Worm (Caenorhabditis elegans) whole organism, late embryonic: ENCODE data around the gene F18A11.5.

Experiments
- C08G9.2 ChIP-seq: sonication (generic microtip); optimal IDR thresholded peaks from 2 replicates; lab custom pipeline; 2016; ENCODE audit warnings: mild to moderate bottlenecking, missing genetic modification characterization, moderate library complexity, missing compliant biosample characterization
- C38D4.7 ChIP-seq: fragments of 200-800 bp; sonication (Bioruptor generic); optimal IDR thresholded peaks from 2 replicates; lab custom pipeline; 2018; ENCODE audit warnings: mild to moderate bottlenecking, missing genetic modification characterization, moderate library complexity, missing compliant biosample characterization
- F13H6.1 ChIP-seq: sonication (generic microtip); optimal IDR thresholded peaks from 2 replicates; lab custom pipeline; 2016; ENCODE audit warnings: missing genetic modification characterization, missing compliant biosample characterization
- K02D7.2 ChIP-seq: sonication (generic microtip); optimal IDR thresholded peaks from 2 replicates; lab custom pipeline; 2017; ENCODE audit warnings: mild to moderate bottlenecking, missing genetic modification characterization, missing compliant biosample characterization
- K09A11.1 ChIP-seq: sonication (generic microtip); optimal IDR thresholded peaks from 2 replicates; lab custom pipeline; 2017; ENCODE audit warnings: antibody characterized with exemption, mild to moderate bottlenecking, missing genetic modification characterization, missing compliant biosample characterization; ENCODE audit not compliant: insufficient read depth
- Y22D7AL.16 ChIP-seq: sonication (generic microtip); optimal IDR thresholded peaks from 2 replicates; lab custom pipeline; 2016; ENCODE audit warnings: missing genetic modification characterization, missing compliant biosample characterization
- ama-1 ChIP-seq: fragments of 150-350 bp; optimal IDR thresholded peaks from 2 replicates; lab custom pipeline; 2014
- ceh-14 ChIP-seq: sonication (generic microtip); optimal IDR thresholded peaks from 2 replicates; lab custom pipeline; 2016; ENCODE audit warnings: missing genotype, missing genetic modification characterization, missing compliant biosample characterization
- ceh-18 ChIP-seq: sonication (generic microtip); optimal IDR thresholded peaks from 2 replicates; lab custom pipeline; 2016; ENCODE audit warnings: missing genetic modification characterization, missing compliant biosample characterization
- ceh-19 ChIP-seq: fragments of 200-800 bp; sonication (Bioruptor generic); optimal IDR thresholded peaks from 2 replicates; lab custom pipeline; 2018; ENCODE audit warnings: mild to moderate bottlenecking, missing genetic modification characterization, missing compliant biosample characterization
- ceh-31 ChIP-seq: sonication (generic microtip); optimal IDR thresholded peaks from 2 replicates; lab custom pipeline; 2016; ENCODE audit warnings: missing genetic modification characterization, missing compliant biosample characterization
- ceh-34 ChIP-seq: sonication (generic microtip); optimal IDR thresholded peaks from 2 replicates; lab custom pipeline; 2016; ENCODE audit warnings: mild to moderate bottlenecking, missing genetic modification characterization, missing compliant biosample characterization
- ceh-6 ChIP-seq: fragments of 200-800 bp; sonication (Bioruptor generic); optimal IDR thresholded peaks from 2 replicates; lab custom pipeline; 2018; ENCODE audit warnings: mild to moderate bottlenecking, missing genetic modification characterization, missing compliant biosample characterization
- dmd-4 ChIP-seq: sonication (generic microtip); optimal IDR thresholded peaks from 2 replicates; lab custom pipeline; 2016; ENCODE audit warnings: borderline replicate concordance, missing genetic modification characterization, missing compliant biosample characterization
- dve-1 ChIP-seq: sonication (generic microtip); optimal IDR thresholded peaks from 2 replicates; lab custom pipeline; 2017; ENCODE audit warnings: antibody characterized with exemption, mild to moderate bottlenecking, missing genetic modification characterization, missing compliant biosample characterization
- elt-2 ChIP-seq: sonication (generic microtip); optimal IDR thresholded peaks from 2 replicates; lab custom pipeline; 2016; ENCODE audit warnings: missing genetic modification reagents, missing genetic modification characterization, missing compliant biosample characterization
- eyg-1 ChIP-seq: sonication (generic microtip); optimal IDR thresholded peaks from 2 replicates; lab custom pipeline; 2016; ENCODE audit warnings: missing genotype, missing genetic modification characterization, missing compliant biosample characterization
- fax-1 ChIP-seq: sonication (generic microtip); optimal IDR thresholded peaks from 2 replicates; lab custom pipeline; 2016; ENCODE audit warnings: missing genotype, missing genetic modification characterization, missing compliant biosample characterization
- fkh-6 ChIP-seq: sonication (generic microtip); optimal IDR thresholded peaks from 2 replicates; lab custom pipeline; 2016; ENCODE audit warnings: missing genetic modification characterization, missing compliant biosample characterization
- hlh-30 ChIP-seq: sonication (generic microtip); optimal IDR thresholded peaks from 2 replicates; lab custom pipeline; 2017; ENCODE audit warnings: antibody characterized with exemption, missing genetic modification characterization, missing compliant biosample characterization; ENCODE audit not compliant: insufficient read depth
- hlh-6 ChIP-seq: sonication (generic microtip); optimal IDR thresholded peaks from 2 replicates; lab custom pipeline; 2016; ENCODE audit warnings: missing genotype, missing genetic modification characterization, missing compliant biosample characterization
- hlh-8 ChIP-seq: sonication (generic microtip); optimal IDR thresholded peaks from 2 replicates; lab custom pipeline; 2016; ENCODE audit warnings: missing genotype, missing genetic modification characterization, missing compliant biosample characterization
- madf-2 ChIP-seq: sonication (generic microtip); optimal IDR thresholded peaks from 2 replicates; lab custom pipeline; 2017; ENCODE audit warnings: missing genetic modification characterization, missing compliant biosample characterization
- mec-3 ChIP-seq: sonication (generic microtip); optimal IDR thresholded peaks from 2 replicates; lab custom pipeline; 2016; ENCODE audit warnings: borderline replicate concordance, missing genetic modification characterization, missing compliant biosample characterization
- nhr-11 ChIP-seq: fragments of 150-350 bp; optimal IDR thresholded peaks from 2 replicates; lab custom pipeline; 2014; ENCODE audit warnings: missing biosample characterization, missing genetic modification characterization
- nhr-232 ChIP-seq: sonication (generic microtip); optimal IDR thresholded peaks from 2 replicates; lab custom pipeline; 2016; ENCODE audit warnings: missing genetic modification characterization, missing compliant biosample characterization
- npax-4 ChIP-seq: sonication (generic microtip); optimal IDR thresholded peaks from 2 replicates; lab custom pipeline; 2016; ENCODE audit warnings: missing genetic modification characterization, missing compliant biosample characterization
- odd-2 ChIP-seq: sonication (generic microtip); optimal IDR thresholded peaks from 2 replicates; lab custom pipeline; 2017; ENCODE audit warnings: antibody characterized with exemption, mild to moderate bottlenecking, missing genetic modification characterization, missing compliant biosample characterization
- pag-3 ChIP-seq: sonication (generic microtip); optimal IDR thresholded peaks from 2 replicates; lab custom pipeline; 2016; ENCODE audit warnings: missing compliant biosample characterization, missing genetic modification characterization, borderline replicate concordance
- pat-9 ChIP-seq: fragments of 200-800 bp; sonication (Bioruptor generic); optimal IDR thresholded peaks from 2 replicates; lab custom pipeline; 2018; ENCODE audit warnings: mild to moderate bottlenecking, missing genetic modification characterization, moderate library complexity, missing compliant biosample characterization
- pax-1 ChIP-seq: fragments of 150-350 bp; optimal IDR thresholded peaks from 2 replicates; lab custom pipeline; 2014; ENCODE audit warnings: missing biosample characterization, missing genetic modification characterization
- pha-2 ChIP-seq: sonication (generic microtip); optimal IDR thresholded peaks from 2 replicates; lab custom pipeline; 2017; ENCODE audit warnings: mild to moderate bottlenecking, missing genetic modification characterization, missing compliant biosample characterization
- pqm-1 ChIP-seq: sonication (generic microtip); optimal IDR thresholded peaks from 2 replicates; lab custom pipeline; 2016; ENCODE audit warnings: missing genetic modification characterization, missing compliant biosample characterization
- pros-1 ChIP-seq: fragments of 150-350 bp; optimal IDR thresholded peaks from 2 replicates; lab custom pipeline; 2014; ENCODE audit warnings: missing biosample characterization, missing genetic modification reagents, missing genetic modification characterization
- ref-2 ChIP-seq: sonication (generic microtip); optimal IDR thresholded peaks from 2 replicates; lab custom pipeline; 2016; ENCODE audit warnings: missing genetic modification characterization, missing compliant biosample characterization
- rnt-1 ChIP-seq: sonication (generic microtip); optimal IDR thresholded peaks from 2 replicates; lab custom pipeline; 2016; ENCODE audit warnings: missing genetic modification characterization, missing compliant biosample characterization
- sox-4 ChIP-seq: sonication (generic microtip); optimal IDR thresholded peaks from 2 replicates; lab custom pipeline; 2017; ENCODE audit warnings: mild to moderate bottlenecking, missing genetic modification characterization, inconsistent platforms, missing compliant biosample characterization
- tbx-2 ChIP-seq: sonication (generic microtip); optimal IDR thresholded peaks from 2 replicates; lab custom pipeline; 2016; ENCODE audit warnings: missing genetic modification characterization, missing compliant biosample characterization
- unc-42 ChIP-seq: sonication (generic microtip); optimal IDR thresholded peaks from 2 replicates; lab custom pipeline; 2016; ENCODE audit warnings: missing genotype, missing genetic modification characterization, missing compliant biosample characterization
- unc-55 ChIP-seq: sonication (generic microtip); optimal IDR thresholded peaks from 2 replicates; lab custom pipeline; 2017; ENCODE audit warnings: missing biosample characterization, missing genetic modification reagents, missing genetic modification characterization

The F18A11.5 gene

ce11 chrII:13030051-13030437 lies 16.0 kb upstream of the F18A11.5 start:
- TF ChIP-seq ama-1 (lab: Kevin White, UChicago), result no peak
- no peak for TF ChIP-seq unc-42 (tag; lab: Kevin White, UChicago)
- peak; percentile 19 for TF ChIP-seq ceh-19 (GFP tag; lab: Kevin White, UChicago)
- TF ChIP-seq ceh-31 (tag; lab: Kevin White, UChicago), result peak; percentile 30
- TF ChIP-seq ceh-34 (tag; lab: Kevin White, UChicago), result peak; percentile 59
- no peak for TF ChIP-seq pat-9 (tag; lab: Kevin White, UChicago)
- no peak for TF ChIP-seq F13H6.1 (tag; lab: Kevin White, UChicago)
- TF ChIP-seq ref-2, result no peak
- TF ChIP-seq dmd-4 (tag; lab: Kevin White, UChicago), result no peak
- TF ChIP-seq hlh-30 (tag; lab: Kevin White, UChicago), result no peak
- TF ChIP-seq eyg-1 (tag; lab: Kevin White, UChicago), result no peak
- no peak for TF ChIP-seq hlh-6 (tag; lab: Kevin White, UChicago)

- no peak for TF ChIP-seq pat-9 (tag; lab: Kevin White, UChicago)
- no peak for TF ChIP-seq mec-3 (tag; lab: Kevin White, UChicago)
- TF ChIP-seq pag-3 (tag; lab: Kevin White, UChicago), result no peak
- peak; percentile 69 for TF ChIP-seq elt-2 (tag; lab: Kevin White, UChicago)
- no peak for TF ChIP-seq C38D4.7
- TF ChIP-seq sox-4, result no peak
- no peak for TF ChIP-seq K09A11.1 (tag; lab: Kevin White, UChicago)
- TF ChIP-seq fkh-6 (tag; lab: Kevin White, UChicago), result no peak
- TF ChIP-seq, all 69 proteins: peak for 1
Measured at ce11 chrII:13029290-13030050, 15.4 kb upstream of the F18A11.5 start.

- TF ChIP-seq fkh-6 (tag; lab: Kevin White, UChicago) (no peak), nhr-232 (no peak), eyg-1 (tag; lab: Kevin White, UChicago) (no peak), ref-2 (no peak), ama-1 (lab: Kevin White, UChicago) (no peak), npax-4 (tag; lab: Kevin White, UChicago) (no peak), tbx-2 (tag; lab: Kevin White, UChicago) (no peak), pros-1 (no peak), odd-2 (tag; lab: Kevin White, UChicago) (no peak), K02D7.2 (tag; lab: Kevin White, UChicago) (no peak), unc-55 (no peak), hlh-6 (tag; lab: Kevin White, UChicago) (no peak), elt-2 (tag; lab: Kevin White, UChicago) (no peak), pha-2 (tag; lab: Kevin White, UChicago) (no peak), ceh-14 (tag; lab: Kevin White, UChicago) (no peak), dmd-4 (tag; lab: Kevin White, UChicago) (no peak), mec-3 (tag; lab: Kevin White, UChicago) (no peak), pax-1 (tag; lab: Kevin White, UChicago) (no peak)
Measured at ce11 chrII:13025794-13026412, 11.8 kb upstream of the F18A11.5 start, which contains the start of gene max-2. Gene max-2 (minus strand): TSS chrII:13025844.

ce11 chrII:13023518-13023917 lies 9.4 kb upstream of the F18A11.5 start:
- no peak for TF ChIP-seq madf-2 (tag; lab: Kevin White, UChicago)
- no peak for TF ChIP-seq elt-2 (tag; lab: Kevin White, UChicago)
- TF ChIP-seq hlh-8, result no peak
- no peak for TF ChIP-seq Y22D7AL.16 (tag; lab: Kevin White, UChicago)
- TF ChIP-seq fax-1, result no peak
- no peak for TF ChIP-seq rnt-1 (tag; lab: Kevin White, UChicago)
- TF ChIP-seq ceh-34 (tag; lab: Kevin White, UChicago), result no peak
- no peak for TF ChIP-seq pqm-1
- no peak for TF ChIP-seq ceh-6
- TF ChIP-seq ceh-14 (tag; lab: Kevin White, UChicago), result no peak
- no peak for TF ChIP-seq nhr-11 (tag; lab: Kevin White, UChicago)
- TF ChIP-seq ceh-18, result no peak
- TF ChIP-seq dve-1 (tag; lab: Kevin White, UChicago), result no peak
- TF ChIP-seq pat-9 (tag; lab: Kevin White, UChicago), result no peak
- TF ChIP-seq C08G9.2 (tag; lab: Kevin White, UChicago), result no peak
- no peak for TF ChIP-seq unc-55
- no peak for TF ChIP-seq fkh-6 (tag; lab: Kevin White, UChicago)
